Fruit fly (Drosophila melanogaster) Kc167 (cell line): ENCODE results near the gene lsn.

Experiments used
- Myc ChIP-seq: fragments of >200 bp; optimal IDR thresholded peaks from 2 replicates; lab custom pipeline; 2017; ENCODE audit warnings: missing external identifiers
- Sin3A ChIP-seq: fragments of >200 bp; optimal IDR thresholded peaks from 2 replicates; lab custom pipeline; 2018; ENCODE audit warnings: missing external identifiers
- h ChIP-seq: fragments of >200 bp; optimal IDR thresholded peaks from 3 replicates; lab custom pipeline; 2018; ENCODE audit warnings: missing external identifiers
- insv ChIP-seq: fragments of >200 bp; optimal IDR thresholded peaks from 3 replicates; lab custom pipeline; 2018; ENCODE audit warnings: missing external identifiers
- psq ChIP-seq: fragments of >200 bp; optimal IDR thresholded peaks from 2 replicates; lab custom pipeline; 2017; ENCODE audit warnings: missing external identifiers
- ttk ChIP-seq: sonication (Bioruptor generic); optimal IDR thresholded peaks from 2 replicates; lab custom pipeline; 2017; ENCODE audit warnings: missing external identifiers

DNA sequence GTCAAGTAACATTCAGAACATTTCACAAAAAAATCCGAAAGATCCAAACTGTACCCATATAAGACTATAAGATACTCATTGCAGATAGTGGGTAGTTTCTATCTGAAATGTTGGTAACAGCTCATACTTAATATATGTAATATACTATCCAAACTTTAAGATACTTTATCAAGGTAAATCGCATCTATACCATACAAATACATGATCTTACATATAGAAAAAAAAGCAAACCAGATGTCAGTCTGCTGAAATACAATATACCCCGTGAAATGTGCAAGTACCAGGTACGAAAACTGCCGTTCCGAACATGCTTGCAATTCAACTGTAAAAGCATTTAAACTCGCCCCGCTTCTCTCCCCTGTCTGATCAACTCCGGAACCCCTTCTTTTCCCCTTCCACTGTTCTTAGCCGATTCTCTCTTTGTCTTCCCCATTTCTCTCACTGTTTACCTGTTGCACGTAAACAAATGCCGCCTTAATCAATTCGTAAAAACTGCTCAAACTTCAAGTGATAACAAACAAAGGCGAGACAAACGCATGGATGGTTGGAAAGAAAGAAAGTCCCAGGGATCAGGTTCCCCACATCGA is 37.4 kb upstream of the lsn start:
- no peak for TF ChIP-seq psq (lab: Kevin White, UChicago)
- no peak for TF ChIP-seq insv (lab: Kevin White, UChicago)
- no peak for TF ChIP-seq ttk (lab: Kevin White, UChicago)
- TF ChIP-seq Myc (lab: Kevin White, UChicago): no peak
- TF ChIP-seq h (lab: Kevin White, UChicago): no peak
- TF ChIP-seq Sin3A (lab: Kevin White, UChicago): no peak
